Fruit fly (Drosophila melanogaster) whole organism, wandering third instar larva: ENCODE measurements around the gene CG14052.
A peak's percentile ranks its signal among the peaks of the same experiment; 100 is the strongest.

Source experiments
- Abd-B ChIP-seq: fragments of >200 bp; optimal IDR thresholded peaks from 2 replicates; lab custom pipeline; 2017; ENCODE audit warnings: missing biosample characterization, missing genetic modification characterization
- CG32264 ChIP-seq: fragments of 200-800 bp; sonication (Bioruptor generic); optimal IDR thresholded peaks from 2 replicates; lab custom pipeline; 2016; ENCODE audit warnings: missing biosample characterization, missing genetic modification characterization
- CG9705 ChIP-seq: fragments of 200-800 bp; sonication (Bioruptor generic); optimal IDR thresholded peaks from 2 replicates; lab custom pipeline; 2018; ENCODE audit warnings: missing biosample characterization, mild to moderate bottlenecking, missing genetic modification characterization
- CrebA ChIP-seq: fragments of 200-800 bp; sonication (Bioruptor generic); optimal IDR thresholded peaks from 2 replicates; lab custom pipeline; 2016; ENCODE audit warnings: missing biosample characterization, mild to moderate bottlenecking, missing genetic modification characterization, borderline replicate concordance
- Dfd ChIP-seq: fragments of >200 bp; optimal IDR thresholded peaks from 2 replicates; lab custom pipeline; 2017; ENCODE audit warnings: missing biosample characterization, missing genetic modification characterization
- Dif ChIP-seq: fragments of 200-275, 200-300 bp; sonication (Bioruptor generic); optimal IDR thresholded peaks from 2 replicates; lab custom pipeline; 2018; ENCODE audit warnings: missing biosample characterization, missing genetic modification characterization; ENCODE audit not compliant: partially characterized antibody
- Hnf4 ChIP-seq: fragments of 200-800 bp; sonication (Bioruptor generic); optimal IDR thresholded peaks from 2 replicates; lab custom pipeline; 2016; ENCODE audit warnings: missing biosample characterization, mild to moderate bottlenecking, missing genetic modification characterization
- Hr78 ChIP-seq: fragments of >200 bp; optimal IDR thresholded peaks from 2 replicates; lab custom pipeline; 2017; ENCODE audit warnings: missing biosample characterization, missing genetic modification characterization
- Jra ChIP-seq: sonication (Bioruptor generic); optimal IDR thresholded peaks from 2 replicates; lab custom pipeline; 2016; ENCODE audit warnings: missing biosample characterization, missing genetic modification characterization
- Mio ChIP-seq: sonication (Bioruptor generic); optimal IDR thresholded peaks from 2 replicates; lab custom pipeline; 2016; ENCODE audit warnings: missing biosample characterization, missing genetic modification characterization
- Myc ChIP-seq: fragments of >200 bp; optimal IDR thresholded peaks from 2 replicates; lab custom pipeline; 2017
- N ChIP-seq: fragments of >200 bp; optimal IDR thresholded peaks from 2 replicates; lab custom pipeline; 2018; ENCODE audit warnings: missing biosample characterization, missing external identifiers, missing genetic modification characterization
- OdsH ChIP-seq: fragments of 200-800 bp; sonication (Bioruptor generic); optimal IDR thresholded peaks from 2 replicates; lab custom pipeline; 2016; ENCODE audit warnings: missing biosample characterization, mild to moderate bottlenecking, missing genetic modification characterization
- Sp1 ChIP-seq: fragments of 200-800 bp; sonication (Bioruptor generic); optimal IDR thresholded peaks from 3 replicates; lab custom pipeline; 2019; ENCODE audit warnings: missing biosample characterization, mild to moderate bottlenecking, missing genetic modification characterization, moderate library complexity
- br ChIP-seq: fragments of 200-800 bp; sonication (Bioruptor generic); optimal IDR thresholded peaks from 2 replicates; lab custom pipeline; 2016; ENCODE audit warnings: missing biosample characterization, missing genetic modification characterization
- brk ChIP-seq: fragments of 200-800 bp; sonication (Bioruptor generic); optimal IDR thresholded peaks from 2 replicates; lab custom pipeline; 2016; ENCODE audit warnings: missing biosample characterization, mild to moderate bottlenecking, missing genetic modification characterization
- dsf ChIP-seq: sonication (Bioruptor generic); optimal IDR thresholded peaks from 2 replicates; lab custom pipeline; 2016; ENCODE audit warnings: missing biosample characterization, missing genetic modification characterization, borderline replicate concordance
- fru ChIP-seq: fragments of 200-800 bp; sonication (Bioruptor generic); optimal IDR thresholded peaks from 3 replicates; lab custom pipeline; 2016; ENCODE audit warnings: missing biosample characterization, mild to moderate bottlenecking, missing genetic modification characterization
- h ChIP-seq: fragments of 200-800 bp; sonication (Bioruptor generic); optimal IDR thresholded peaks from 3 replicates; lab custom pipeline; 2016; ENCODE audit warnings: missing biosample characterization, mild to moderate bottlenecking, missing genetic modification characterization
- jim ChIP-seq: fragments of 175-275, 200-325 bp; sonication (Bioruptor generic); optimal IDR thresholded peaks from 2 replicates; lab custom pipeline; 2016; ENCODE audit warnings: missing biosample characterization, mild to moderate bottlenecking, missing genetic modification characterization
- pan ChIP-seq: fragments of >200 bp; optimal IDR thresholded peaks from 2 replicates; lab custom pipeline; 2017
- psq ChIP-seq: fragments of 200-800 bp; sonication (Bioruptor generic); optimal IDR thresholded peaks from 3 replicates; lab custom pipeline; 2017; ENCODE audit warnings: missing biosample characterization, mild to moderate bottlenecking, missing genetic modification characterization, moderate library complexity
- rgr ChIP-seq: fragments of 200-800 bp; sonication (Bioruptor generic); optimal IDR thresholded peaks from 3 replicates; lab custom pipeline; 2016; ENCODE audit warnings: missing biosample characterization, mild to moderate bottlenecking, missing genetic modification characterization
- sv ChIP-seq: fragments of 200-800 bp; sonication (Bioruptor generic); optimal IDR thresholded peaks from 3 replicates; lab custom pipeline; 2016; ENCODE audit warnings: missing biosample characterization, missing genetic modification characterization
- tai ChIP-seq: sonication (Bioruptor generic); optimal IDR thresholded peaks from 2 replicates; lab custom pipeline; 2016; ENCODE audit warnings: missing biosample characterization, missing genetic modification characterization
- woc ChIP-seq: sonication (Bioruptor generic); optimal IDR thresholded peaks from 2 replicates; lab custom pipeline; 2016; ENCODE audit warnings: missing biosample characterization, mild to moderate bottlenecking, missing genetic modification characterization

CG14052 gene

dm6 chrX:2241842-2242241 is 18.3 kb downstream of the CG14052 start, which contains the start of gene kz:
Gene kz, minus strand, starts transcription at chrX:2242035.
- TF ChIP-seq rgr (GFP tag; lab: Kevin White, UChicago) (no peak), Myc (lab: Kevin White, UChicago) (peak; percentile 61), CG32264 (GFP tag; lab: Kevin White, UChicago) (no peak), brk (no peak), pan (lab: Kevin White, UChicago) (no peak), Jra (GFP tag; lab: Kevin White, UChicago) (no peak), h (GFP tag; lab: Kevin White, UChicago) (no peak)

dm6 chrX:2242897-2243296 is 19.3 kb downstream of the CG14052 start:
- no peak for TF ChIP-seq CG9705 (GFP tag; lab: Kevin White, UChicago)
- TF ChIP-seq woc = no peak
- TF ChIP-seq Dfd = peak; percentile 99

dm6 chrX:2244753-2245152 is 21.2 kb downstream of the CG14052 start:
- no peak for TF ChIP-seq jim (GFP tag; lab: Kevin White, UChicago)
- no peak for TF ChIP-seq dsf (GFP tag; lab: Kevin White, UChicago)
- no peak for TF ChIP-seq Hr78 (GFP tag; lab: Kevin White, UChicago)
- TF ChIP-seq pan (lab: Kevin White, UChicago) = no peak
- TF ChIP-seq, all 38 proteins: peak for 0

dm6 chrX:2245931-2246330 is 22.4 kb downstream of the CG14052 start, which contains the start of gene Or2a:
Gene Or2a, plus strand, starts transcription at chrX:2246231.
- TF ChIP-seq Hnf4 (GFP tag; lab: Kevin White, UChicago) (no peak), pan (lab: Kevin White, UChicago) (no peak), Dfd (no peak), Hr78 (GFP tag; lab: Kevin White, UChicago) (no peak), sv (GFP tag; lab: Kevin White, UChicago) (no peak)

- no peak for TF ChIP-seq psq
- no peak for TF ChIP-seq brk
- no peak for TF ChIP-seq Sp1
- no peak for TF ChIP-seq Hr78 (GFP tag; lab: Kevin White, UChicago)
- TF ChIP-seq Abd-B (GFP tag; lab: Kevin White, UChicago) = no peak
- no peak for TF ChIP-seq Dif (GFP tag; lab: Kevin White, UChicago)
- no peak for TF ChIP-seq OdsH (GFP tag; lab: Kevin White, UChicago)
- no peak for TF ChIP-seq N (GFP tag; lab: Kevin White, UChicago)
- no peak for TF ChIP-seq br (GFP tag; lab: Kevin White, UChicago)
- TF ChIP-seq sv (GFP tag; lab: Kevin White, UChicago) = no peak
These were observed 26.2 kb downstream of the CG14052 start, which contains the start of gene crn for dm6 chrX:2249763-2250162. Gene crn, minus strand, starts transcription at chrX:2249983.

dm6 chrX:2251688-2252087 is 28.1 kb downstream of the CG14052 start, which contains the start of gene CG3191:
Gene CG3191, minus strand, starts transcription at chrX:2251993.
- TF ChIP-seq sv (GFP tag; lab: Kevin White, UChicago) (no peak), OdsH (GFP tag; lab: Kevin White, UChicago) (no peak), tai (no peak), fru (no peak), pan (lab: Kevin White, UChicago) (no peak), br (GFP tag; lab: Kevin White, UChicago) (no peak), brk (no peak), CrebA (GFP tag; lab: Kevin White, UChicago) (no peak), Jra (GFP tag; lab: Kevin White, UChicago) (no peak), Mio (GFP tag; lab: Kevin White, UChicago) (no peak), N (GFP tag; lab: Kevin White, UChicago) (no peak), dsf (GFP tag; lab: Kevin White, UChicago) (no peak), Hnf4 (GFP tag; lab: Kevin White, UChicago) (no peak), CG9705 (GFP tag; lab: Kevin White, UChicago) (no peak), rgr (GFP tag; lab: Kevin White, UChicago) (no peak)

dm6 chrX:2254020-2254626 is 30.6 kb downstream of the CG14052 start, which contains the start of gene CG3091:
Gene CG3091, minus strand, starts transcription at chrX:2254197.
- no peak for TF ChIP-seq tai
- peak; percentile 16 for TF ChIP-seq h (GFP tag; lab: Kevin White, UChicago)
